Worm (Caenorhabditis elegans): ENCODE measurements around the gene egl-27.
A peak's percentile ranks its signal among the peaks of the same experiment; 100 is the strongest.

Gene egl-27

ce11 chrII:6842009-6842408 is 7.2 kb downstream of the egl-27 start:
- no peak for TF ChIP-seq lin-15B (tag; optimal IDR thresholded peaks at IDR 0.05)
- no peak for TF ChIP-seq nhr-6 (tag; optimal IDR thresholded peaks at IDR 0.05)
- TF ChIP-seq daf-16 (GFP tag; optimal IDR thresholded peaks at IDR 0.05) = no peak
- no peak for TF ChIP-seq daf-16 (tag; optimal IDR thresholded peaks at IDR 0.05)
- peak; percentile 80 for TF ChIP-seq lin-38 (GFP tag; IDR thresholded peaks at IDR 0.05)
- peak; percentile 43 for TF ChIP-seq mes-2 (tag; optimal IDR thresholded peaks at IDR 0.05; ENCODE audit: poor library complexity, severe bottlenecking)
- no peak for TF ChIP-seq fkh-10 (GFP tag; optimal IDR thresholded peaks at IDR 0.05)
- no peak for TF ChIP-seq nhr-77 (tag; optimal IDR thresholded peaks at IDR 0.05)
- TF ChIP-seq nhr-102 (tag; optimal IDR thresholded peaks at IDR 0.05) = no peak
- no peak for TF ChIP-seq ztf-7 (tag; optimal IDR thresholded peaks at IDR 0.05)
- TF ChIP-seq snpc-1.2 (GFP tag; IDR thresholded peaks at IDR 0.05) = no peak
- TF ChIP-seq unc-62 (GFP tag; optimal IDR thresholded peaks at IDR 0.05 in 1 of 2) = no peak
- no peak for TF ChIP-seq unc-62 (tag; optimal IDR thresholded peaks at IDR 0.05)
- TF ChIP-seq ceh-44 (GFP tag; IDR thresholded peaks at IDR 0.05) = no peak
- TF ChIP-seq ceh-28 (tag; optimal IDR thresholded peaks at IDR 0.05) = no peak
- no peak for TF ChIP-seq nhr-41 (GFP tag; IDR thresholded peaks at IDR 0.05)
- no peak for TF ChIP-seq lin-39 (tag; optimal IDR thresholded peaks at IDR 0.05)
- TF ChIP-seq pha-4 (GFP tag; IDR thresholded peaks at IDR 0.05) = no peak
- no peak for TF ChIP-seq pha-4 (tag; optimal IDR thresholded peaks at IDR 0.05)

ce11 chrII:6842651-6843118 is 7.9 kb downstream of the egl-27 start:
- no peak for TF ChIP-seq spr-3 (GFP tag; optimal IDR thresholded peaks at IDR 0.05)
- peak; percentile 98 for TF ChIP-seq dve-1 (tag; optimal IDR thresholded peaks at IDR 0.05; ENCODE audit: insufficient read depth)
- TF ChIP-seq madf-5 (GFP tag; IDR thresholded peaks at IDR 0.05) = no peak
- TF ChIP-seq saeg-2 (GFP tag; IDR thresholded peaks at IDR 0.05) = peak; percentile 62; the same call in 1 of the 2 replicates
- peak; percentile 43 for TF ChIP-seq nhr-76 (tag; optimal IDR thresholded peaks at IDR 0.05)
- no peak for TF ChIP-seq sdz-12 (GFP tag; optimal IDR thresholded peaks at IDR 0.05)
- TF ChIP-seq dmd-9 (GFP tag; IDR thresholded peaks at IDR 0.05) = no peak
- no peak for TF ChIP-seq daf-19 (GFP tag; conservative IDR thresholded peaks at IDR 0.05)
- TF ChIP-seq lin-39 (tag; optimal IDR thresholded peaks at IDR 0.05) = no peak
- peak; percentile 63 for TF ChIP-seq jun-1 (tag; optimal IDR thresholded peaks at IDR 0.05)
- TF ChIP-seq lir-3 (tag; optimal IDR thresholded peaks at IDR 0.05) = no peak
- TF ChIP-seq nhr-42 (GFP tag; IDR thresholded peaks at IDR 0.05) = no peak; the same call in 1 of the 2 replicates
- peak; percentile 96 for TF ChIP-seq lin-1 (GFP tag; IDR thresholded peaks at IDR 0.05)
- peak; percentile 44 for TF ChIP-seq rbr-2 (tag; optimal IDR thresholded peaks at IDR 0.05)
- TF ChIP-seq nhr-48 (tag; optimal IDR thresholded peaks at IDR 0.05) = peak; percentile 98
- TF ChIP-seq ctbp-1 (GFP tag; IDR thresholded peaks at IDR 0.05) = peak; percentile 60; the same call in 1 of the 2 replicates
- peak; percentile 99 for TF ChIP-seq hlh-11 (tag; optimal IDR thresholded peaks at IDR 0.05)
- peak; percentile 71 for TF ChIP-seq pha-4 (GFP tag; IDR thresholded peaks at IDR 0.05)
- no peak for TF ChIP-seq pha-4 (tag; optimal IDR thresholded peaks at IDR 0.05)
- 0 out of 2 replicates have a peak, but pooled peaks have one; percentile 33 for TF ChIP-seq hmg-1.1 (GFP tag; IDR thresholded peaks at IDR 0.05)
- no peak for TF ChIP-seq ama-1 (optimal IDR thresholded peaks at IDR 0.05)
- no peak for TF ChIP-seq ztf-11 (tag; optimal IDR thresholded peaks at IDR 0.05)
- TF ChIP-seq ces-1 (GFP tag; optimal IDR thresholded peaks at IDR 0.05) = no peak
- TF ChIP-seq nhr-77 (tag; optimal IDR thresholded peaks at IDR 0.05) = peak; percentile 96
- peak; percentile 59 for TF ChIP-seq fos-1 (tag; optimal IDR thresholded peaks at IDR 0.05)
- no peak for TF ChIP-seq F49E8.2 (tag; optimal IDR thresholded peaks at IDR 0.05; ENCODE audit: borderline replicate concordance)
- TF ChIP-seq mdt-29 (GFP tag; IDR thresholded peaks at IDR 0.05) = no peak
- TF ChIP-seq php-3 (GFP tag; IDR thresholded peaks at IDR 0.05) = peak; percentile 94
- peak; percentile 43; the same call in 1 of the 2 replicates for TF ChIP-seq set-16 (GFP tag; IDR thresholded peaks at IDR 0.05)
- peak; percentile 99 for TF ChIP-seq tra-1 (GFP tag; IDR thresholded peaks at IDR 0.05)
- no peak for TF ChIP-seq vab-7 (GFP tag; IDR thresholded peaks at IDR 0.05)
- TF ChIP-seq lin-13 (GFP tag; optimal IDR thresholded peaks at IDR 0.05) = peak; percentile 32
- peak; percentile 94 for TF ChIP-seq nhr-41 (GFP tag; IDR thresholded peaks at IDR 0.05)
- no peak for TF ChIP-seq nhr-111 (GFP tag; optimal IDR thresholded peaks at IDR 0.05)
- peak; percentile 78 for TF ChIP-seq T20F7.1 (GFP tag; optimal IDR thresholded peaks at IDR 0.05)
- TF ChIP-seq lsy-2 (tag; optimal IDR thresholded peaks at IDR 0.05) = peak; percentile 74 to 77

Measured in whole organism, L4 larva.